Worm (Caenorhabditis elegans): ENCODE data around the gene K07C5.3.
A peak's percentile ranks its signal among the peaks of the same experiment; 100 is the strongest.

K07C5.3 gene

ce11 chrV:10342904-10343303 lies at the start of gene K07C5.3:
Gene K07C5.3 (plus strand): TSS chrV:10343032.
- TF ChIP-seq W03F9.2 (tag; optimal IDR thresholded peaks at IDR 0.05) (no peak), dao-5 (tag; optimal IDR thresholded peaks at IDR 0.05) (no peak), him-1 (tag; optimal IDR thresholded peaks at IDR 0.05) (no peak)

DNA sequence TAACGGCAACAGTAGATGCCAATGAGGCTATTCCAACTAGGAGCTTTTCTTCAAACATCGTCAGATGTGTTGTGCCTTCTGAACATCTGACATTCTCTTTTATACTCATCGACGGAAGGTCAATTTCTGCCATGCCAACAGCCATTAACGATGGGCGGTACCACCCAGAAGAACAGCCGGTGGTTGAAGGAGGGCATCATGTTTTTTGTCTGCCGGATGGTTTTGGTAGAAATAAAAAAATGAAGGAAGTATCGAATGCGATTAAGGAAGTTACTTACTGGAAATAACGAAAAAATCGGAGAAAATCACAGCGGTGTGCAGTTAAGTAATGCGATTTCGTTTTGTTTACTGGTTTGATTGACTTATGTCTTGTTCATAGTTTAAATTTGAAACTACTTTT lies 48.3 kb upstream of the K07C5.3 start, which contains the start of gene col-150:
Gene col-150 (minus strand): TSS at position 101 of the 400 bp plus-strand sequence.
- no peak for TF ChIP-seq W03F9.2 (tag; optimal IDR thresholded peaks at IDR 0.05)

DNA sequence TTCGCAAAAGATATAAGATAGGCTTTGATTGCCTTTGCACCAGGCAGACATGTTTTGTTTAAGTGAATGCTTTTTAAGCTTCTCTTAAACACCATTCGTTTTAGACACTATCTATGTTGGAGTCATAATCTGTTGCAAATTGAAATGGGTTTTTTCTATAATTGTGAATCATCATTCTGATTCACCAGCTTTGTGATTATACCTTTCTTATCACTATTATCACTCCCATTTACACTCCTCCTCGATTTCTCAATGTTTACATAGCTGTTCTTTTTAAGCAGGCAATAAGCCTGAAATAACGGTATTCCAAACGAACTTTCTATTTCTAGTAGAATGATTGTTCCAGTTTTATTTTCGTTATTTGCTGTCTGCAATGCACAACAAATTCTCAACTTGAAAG lies 45.7 kb upstream of the K07C5.3 start, which contains the start of gene B0024.4:
Gene B0024.4 (plus strand): TSS at position 301 of the 400 bp plus-strand sequence.
- no peak for TF ChIP-seq W03F9.2 (tag; optimal IDR thresholded peaks at IDR 0.05)
- no peak for TF ChIP-seq him-1 (tag; optimal IDR thresholded peaks at IDR 0.05)
- TF ChIP-seq dao-5 (tag; optimal IDR thresholded peaks at IDR 0.05), result no peak

- TF ChIP-seq W03F9.2 (tag; optimal IDR thresholded peaks at IDR 0.05), result no peak
- no peak for TF ChIP-seq dao-5 (tag; optimal IDR thresholded peaks at IDR 0.05)
- no peak for TF ChIP-seq him-1 (tag; optimal IDR thresholded peaks at IDR 0.05)
Observed at ce11 chrV:10307283-10307682, 35.5 kb upstream of the K07C5.3 start, which contains the start of gene che-12. Gene che-12 (minus strand): TSS chrV:10307383.

DNA sequence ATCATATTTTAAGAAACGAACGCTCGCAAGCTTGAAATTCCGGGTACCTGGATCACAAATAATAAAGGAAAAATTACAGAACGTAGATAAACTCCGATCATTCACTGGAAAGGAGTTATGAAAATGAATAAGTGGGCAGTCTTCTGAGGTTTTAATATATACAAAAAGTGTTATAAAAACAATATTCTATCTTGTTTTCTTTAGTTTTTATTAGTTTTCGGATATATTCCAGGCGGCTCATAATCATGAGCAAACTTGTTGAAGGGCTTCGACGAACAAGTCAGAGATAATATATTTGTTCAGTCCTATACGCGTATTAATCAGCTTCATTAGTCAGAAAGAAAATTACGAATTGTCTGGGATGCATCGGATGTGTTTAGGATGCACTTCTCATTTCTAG lies 28.9 kb upstream of the K07C5.3 start, which contains the start of gene gcy-6:
Gene gcy-6 (minus strand): TSS at position 101 of the 400 bp plus-strand sequence.
- no peak for TF ChIP-seq him-1 (tag; optimal IDR thresholded peaks at IDR 0.05)
- TF ChIP-seq dao-5 (tag; optimal IDR thresholded peaks at IDR 0.05), result no peak
- TF ChIP-seq W03F9.2 (tag; optimal IDR thresholded peaks at IDR 0.05), result no peak

ce11 chrV:10314371-10314770 lies 28.5 kb upstream of the K07C5.3 start, which contains the start of gene trx-2:
Gene trx-2 (plus strand): TSS chrV:10314671.
- TF ChIP-seq him-1 (tag; optimal IDR thresholded peaks at IDR 0.05) (no peak), dao-5 (tag; optimal IDR thresholded peaks at IDR 0.05) (no peak), W03F9.2 (tag; optimal IDR thresholded peaks at IDR 0.05) (no peak)

ce11 chrV:10317294-10317693 lies 25.5 kb upstream of the K07C5.3 start, which contains the start of gene asps-1:
Gene asps-1 (minus strand): TSS chrV:10317394.
- no peak for TF ChIP-seq W03F9.2 (tag; optimal IDR thresholded peaks at IDR 0.05)
- TF ChIP-seq him-1 (tag; optimal IDR thresholded peaks at IDR 0.05), result no peak
- no peak for TF ChIP-seq dao-5 (tag; optimal IDR thresholded peaks at IDR 0.05)

- no peak for TF ChIP-seq W03F9.2 (tag; optimal IDR thresholded peaks at IDR 0.05)
- no peak for TF ChIP-seq him-1 (tag; optimal IDR thresholded peaks at IDR 0.05)
- no peak for TF ChIP-seq dao-5 (tag; optimal IDR thresholded peaks at IDR 0.05)
Observed at ce11 chrV:10319434-10319833, 23.4 kb upstream of the K07C5.3 start, which contains the start of gene B0024.11. Gene B0024.11 (minus strand): TSS chrV:10319534.

ce11 chrV:10320101-10320761 lies 22.6 kb upstream of the K07C5.3 start, which contains the start of the genes gna-1 and B0024.13:
Gene gna-1 (minus strand): TSS chrV:10320151.
Gene B0024.13 (plus strand): TSS chrV:10320711.
- no peak for TF ChIP-seq dao-5 (tag; optimal IDR thresholded peaks at IDR 0.05)

- TF ChIP-seq dao-5 (tag; optimal IDR thresholded peaks at IDR 0.05) (no peak), W03F9.2 (tag; optimal IDR thresholded peaks at IDR 0.05) (no peak), him-1 (tag; optimal IDR thresholded peaks at IDR 0.05) (no peak)
Observed at ce11 chrV:10323537-10323936, 19.3 kb upstream of the K07C5.3 start.

- TF ChIP-seq him-1 (tag; optimal IDR thresholded peaks at IDR 0.05), result no peak
- TF ChIP-seq dao-5 (tag; optimal IDR thresholded peaks at IDR 0.05), result no peak
- TF ChIP-seq W03F9.2 (tag; optimal IDR thresholded peaks at IDR 0.05), result no peak
Observed at ce11 chrV:10328080-10328479, 14.8 kb upstream of the K07C5.3 start.

ce11 chrV:10332012-10332411 lies 10.8 kb upstream of the K07C5.3 start, which contains the start of gene crm-1:
Gene crm-1 (minus strand): TSS chrV:10332112.
- TF ChIP-seq W03F9.2 (tag; optimal IDR thresholded peaks at IDR 0.05), result no peak
- no peak for TF ChIP-seq dao-5 (tag; optimal IDR thresholded peaks at IDR 0.05)
- no peak for TF ChIP-seq him-1 (tag; optimal IDR thresholded peaks at IDR 0.05)

ce11 chrV:10333843-10334242 lies 9.0 kb upstream of the K07C5.3 start:
- TF ChIP-seq him-1 (tag; optimal IDR thresholded peaks at IDR 0.05) (no peak), W03F9.2 (tag; optimal IDR thresholded peaks at IDR 0.05) (no peak), dao-5 (tag; optimal IDR thresholded peaks at IDR 0.05) (no peak)

ce11 chrV:10338305-10338992 lies 4.4 kb upstream of the K07C5.3 start, which contains the start of gene arx-2:
Gene arx-2 (minus strand): TSS chrV:10338355.
- TF ChIP-seq him-1 (tag; optimal IDR thresholded peaks at IDR 0.05) (no peak), W03F9.2 (tag; optimal IDR thresholded peaks at IDR 0.05) (peak; percentile 90)

Data from whole organism, L4/young adult.